Worm (Caenorhabditis elegans) whole organism, young adult: ENCODE data around the gene T22F3.11.

Experiments used
- B0019.2 ChIP-seq: fragments of 200-800 bp; sonication (Bioruptor generic); conservative IDR thresholded peaks from 2 replicates; pipeline ENCODE4 v1.3.6; 2022; ENCODE audit warnings: missing genetic modification reagents, missing genetic modification characterization, missing compliant biosample characterization
- B0035.1 ChIP-seq: sonication (generic microtip); optimal IDR thresholded peaks from 2 replicates; lab custom pipeline; 2016; ENCODE audit warnings: missing genetic modification characterization, mild to moderate bottlenecking, missing compliant biosample characterization, missing genotype, missing genetic modification reagents
- F10E7.11 ChIP-seq: sonication (generic microtip); optimal IDR thresholded peaks from 2 replicates; lab custom pipeline; 2017; ENCODE audit warnings: mild to moderate bottlenecking, missing genetic modification characterization, moderate library complexity, missing compliant biosample characterization
- F33H1.4 ChIP-seq: fragments of 200-800 bp; sonication (Bioruptor generic); IDR thresholded peaks from 2 replicates; pipeline ENCODE4 v1.3.6; 2022; ENCODE audit warnings: missing genetic modification reagents, missing genetic modification characterization, missing compliant biosample characterization
- F52B5.7 ChIP-seq: sonication (generic microtip); optimal IDR thresholded peaks from 2 replicates; lab custom pipeline; 2016; ENCODE audit warnings: mild to moderate bottlenecking, missing genetic modification characterization, missing compliant biosample characterization
- F57A8.1 ChIP-seq: fragments of 200-800 bp; sonication (Bioruptor generic); optimal IDR thresholded peaks from 2 replicates; lab custom pipeline; 2018; ENCODE audit warnings: mild to moderate bottlenecking, missing genetic modification characterization, moderate library complexity, missing compliant biosample characterization
- K12H6.12 ChIP-seq: fragments of 200-800 bp; sonication (Bioruptor generic); optimal IDR thresholded peaks from 2 replicates; lab custom pipeline; 2018; ENCODE audit warnings: mild to moderate bottlenecking, missing genetic modification characterization, missing compliant biosample characterization
- attf-3 ChIP-seq: fragments of 200-800 bp; sonication (Bioruptor generic); conservative IDR thresholded peaks from 2 replicates; pipeline ENCODE4 v1.3.6; 2022; ENCODE audit warnings: missing genetic modification reagents, missing genetic modification characterization, missing compliant biosample characterization
- attf-5 ChIP-seq: fragments of 200-800 bp; sonication (Bioruptor generic); optimal IDR thresholded peaks from 2 replicates; lab custom pipeline; 2018; ENCODE audit warnings: mild to moderate bottlenecking, missing genetic modification characterization, missing compliant biosample characterization
- attf-6 ChIP-seq: fragments of 200-800 bp; sonication (Bioruptor generic); IDR thresholded peaks from 2 replicates; pipeline ENCODE4 v1.3.6; 2022; ENCODE audit warnings: missing genetic modification reagents, missing genetic modification characterization, missing compliant biosample characterization
- bed-1 ChIP-seq: fragments of 200-800 bp; sonication (Bioruptor generic); IDR thresholded peaks from 2 replicates; pipeline ENCODE4 v1.3.6; 2022; ENCODE audit warnings: missing genetic modification reagents, missing genetic modification characterization, missing compliant biosample characterization
- ccch-3 ChIP-seq: fragments of 200-800 bp; sonication (Bioruptor generic); optimal IDR thresholded peaks from 2 replicates; lab custom pipeline; 2018; ENCODE audit warnings: mild to moderate bottlenecking, missing genetic modification characterization, missing compliant biosample characterization
- ceh-79 ChIP-seq: sonication (generic microtip); optimal IDR thresholded peaks from 2 replicates; lab custom pipeline; 2017; ENCODE audit warnings: mild to moderate bottlenecking, missing genetic modification characterization, missing compliant biosample characterization
- chd-7 ChIP-seq: sonication (generic microtip); optimal IDR thresholded peaks from 2 replicates; lab custom pipeline; 2016; ENCODE audit warnings: mild to moderate bottlenecking, missing genetic modification characterization, moderate library complexity, missing compliant biosample characterization
- die-1 ChIP-seq: sonication (generic microtip); optimal IDR thresholded peaks from 2 replicates; lab custom pipeline; 2016; ENCODE audit warnings: missing genotype, mild to moderate bottlenecking, missing genetic modification characterization, missing compliant biosample characterization
- dpl-1 ChIP-seq: fragments of 150-350 bp; optimal IDR thresholded peaks from 2 replicates; lab custom pipeline; 2014; ENCODE audit warnings: missing biosample characterization, missing genetic modification reagents, missing genetic modification characterization
- egl-18 ChIP-seq: fragments of 200-800 bp; sonication (Bioruptor generic); IDR thresholded peaks from 2 replicates; pipeline ENCODE4 v1.3.6; 2022; ENCODE audit warnings: missing genetic modification reagents, missing genetic modification characterization, missing compliant biosample characterization
- egrh-3 ChIP-seq: fragments of 200-800 bp; sonication (Bioruptor generic); IDR thresholded peaks from 2 replicates; pipeline ENCODE4 v1.3.6; 2022; ENCODE audit warnings: missing genetic modification reagents, missing genetic modification characterization, missing compliant biosample characterization
- fkh-3 ChIP-seq: sonication (generic microtip); optimal IDR thresholded peaks from 2 replicates; lab custom pipeline; 2016; ENCODE audit warnings: mild to moderate bottlenecking, missing genetic modification characterization, missing compliant biosample characterization
- hlh-12 ChIP-seq: sonication (generic microtip); optimal IDR thresholded peaks from 2 replicates; lab custom pipeline; 2016; ENCODE audit warnings: missing genetic modification characterization, missing compliant biosample characterization
- hmg-1.2 ChIP-seq: fragments of 200-800 bp; sonication (Bioruptor generic); IDR thresholded peaks from 2 replicates; pipeline ENCODE4 v1.3.6; 2022; ENCODE audit warnings: missing genetic modification reagents, missing genetic modification characterization, missing compliant biosample characterization
- hmg-20 ChIP-seq: fragments of 200-800 bp; sonication (Bioruptor generic); IDR thresholded peaks from 2 replicates; pipeline ENCODE4 v1.3.6; 2022; ENCODE audit warnings: missing genetic modification reagents, missing genetic modification characterization, missing compliant biosample characterization
- lag-1 ChIP-seq: fragments of 200-800 bp; sonication (Bioruptor generic); IDR thresholded peaks from 2 replicates; pipeline ENCODE4 v1.3.6; 2022; ENCODE audit warnings: missing genetic modification reagents, missing genetic modification characterization, missing compliant biosample characterization
- lin-54 ChIP-seq: fragments of 200-800 bp; sonication (Bioruptor generic); optimal IDR thresholded peaks from 2 replicates; lab custom pipeline; 2018; ENCODE audit warnings: mild to moderate bottlenecking, missing genetic modification characterization, missing compliant biosample characterization
- madf-3 ChIP-seq: fragments of 200-800 bp; sonication (Bioruptor generic); IDR thresholded peaks from 2 replicates; pipeline ENCODE4 v1.3.6; 2022; ENCODE audit warnings: missing genetic modification reagents, missing genetic modification characterization, missing compliant biosample characterization
- mes-4 ChIP-seq: sonication (generic microtip); optimal IDR thresholded peaks from 2 replicates; lab custom pipeline; 2016; ENCODE audit warnings: missing genotype, missing genetic modification characterization, missing compliant biosample characterization
- nfya-2 ChIP-seq: fragments of 200-800 bp; sonication (Bioruptor generic); IDR thresholded peaks from 2 replicates; pipeline ENCODE4 v1.3.6; 2022; ENCODE audit warnings: missing genetic modification reagents, missing genetic modification characterization, missing compliant biosample characterization
- nhr-90 ChIP-seq: sonication (generic microtip); optimal IDR thresholded peaks from 2 replicates; lab custom pipeline; 2016; ENCODE audit warnings: missing genotype, mild to moderate bottlenecking, missing genetic modification characterization, missing compliant biosample characterization
- pbrm-1 ChIP-seq: fragments of 200-800 bp; sonication (Bioruptor generic); IDR thresholded peaks from 2 replicates; pipeline ENCODE4 v1.3.6; 2022; ENCODE audit warnings: missing genetic modification reagents, missing genetic modification characterization, missing compliant biosample characterization
- rec-8 ChIP-seq, 2 experiments: sonication (generic microtip); optimal IDR thresholded peaks; 2 replicates each; lab custom pipeline; 2016; ENCODE audit warnings: mild to moderate bottlenecking in 2 of 2, missing genetic modification characterization in 2 of 2, missing genetic modification reagents in 2 of 2, missing genotype in 2 of 2, missing biosample characterization in 1 of 2, missing compliant biosample characterization in 1 of 2, moderate library complexity in 1 of 2
- sdz-38 ChIP-seq: sonication (generic microtip); optimal IDR thresholded peaks from 2 replicates; lab custom pipeline; 2016; ENCODE audit warnings: missing genotype, missing genetic modification characterization, missing compliant biosample characterization
- snpc-1.3 ChIP-seq: sonication (generic microtip); optimal IDR thresholded peaks from 2 replicates; lab custom pipeline; 2017; ENCODE audit warnings: missing genetic modification characterization, mild to moderate bottlenecking, missing compliant biosample characterization, antibody characterized with exemption, moderate library complexity, missing genotype, missing genetic modification reagents; ENCODE audit not compliant: insufficient read depth
- snpc-3.4 ChIP-seq: sonication (generic microtip); optimal IDR thresholded peaks from 2 replicates; lab custom pipeline; 2017; ENCODE audit warnings: missing genetic modification characterization, mild to moderate bottlenecking, missing compliant biosample characterization, antibody characterized with exemption, moderate library complexity, missing genotype, missing genetic modification reagents
- tlf-1 ChIP-seq: fragments of 200-800 bp; sonication (Bioruptor generic); optimal IDR thresholded peaks from 2 replicates; lab custom pipeline; 2018; ENCODE audit warnings: mild to moderate bottlenecking, missing genetic modification characterization, missing compliant biosample characterization
- unc-130 ChIP-seq: sonication (generic microtip); optimal IDR thresholded peaks from 2 replicates; lab custom pipeline; 2016; ENCODE audit warnings: missing genetic modification reagents, missing genetic modification characterization, missing compliant biosample characterization
- zfh-2 ChIP-seq: fragments of 200-800 bp; sonication (Bioruptor generic); conservative IDR thresholded peaks from 2 replicates; pipeline ENCODE4 v1.3.6; 2022; ENCODE audit warnings: missing genetic modification reagents, missing genetic modification characterization, missing compliant biosample characterization
- ztf-22 ChIP-seq: fragments of 200-800 bp; sonication (Bioruptor generic); optimal IDR thresholded peaks from 2 replicates; lab custom pipeline; 2018; ENCODE audit warnings: mild to moderate bottlenecking, missing genetic modification characterization, moderate library complexity, missing compliant biosample characterization
- ztf-25 ChIP-seq: fragments of 200-800 bp; sonication (Bioruptor generic); IDR thresholded peaks from 2 replicates; pipeline ENCODE4 v1.3.6; 2022; ENCODE audit warnings: missing genetic modification reagents, missing genetic modification characterization, missing compliant biosample characterization

Gene T22F3.11

ce11 chrV:3582086-3582485, 32.3 kb downstream of the T22F3.11 start (continued):
- TF ChIP-seq F33H1.4: 0 out of 2 replicates have a peak, but pooled peaks have one; percentile 13
- TF ChIP-seq F10E7.11 (tag; lab: Kevin White, UChicago): no peak
- TF ChIP-seq snpc-3.4 (tag; lab: Kevin White, UChicago): peak; percentile 62
- TF ChIP-seq tlf-1 (GFP tag; lab: Kevin White, UChicago): no peak
- 0 out of 2 replicates have a peak, but pooled peaks have one; percentile 13 for TF ChIP-seq attf-6 (GFP tag; lab: Robert Waterston, UW)
- TF ChIP-seq die-1 (tag; lab: Kevin White, UChicago): peak; percentile 54
- peak in 1 of 2 experiments; percentile 35 for TF ChIP-seq rec-8 (tag; optimal IDR thresholded peaks at IDR 0.05; lab: Kevin White, UChicago)
- no peak for TF ChIP-seq chd-7 (tag; lab: Kevin White, UChicago)
- TF ChIP-seq B0019.2: no peak
- TF ChIP-seq lin-54 (GFP tag; lab: Kevin White, UChicago): peak; percentile 36
- TF ChIP-seq hmg-20: no peak
- no peak for TF ChIP-seq ceh-79 (tag; lab: Kevin White, UChicago)
- TF ChIP-seq madf-3 (GFP tag; lab: Robert Waterston, UW): 0 out of 2 replicates have a peak, but pooled peaks have one; percentile 14
- TF ChIP-seq sdz-38: no peak
- TF ChIP-seq mes-4 (tag; lab: Kevin White, UChicago): no peak
- TF ChIP-seq fkh-3: no peak
- TF ChIP-seq zfh-2 (GFP tag; lab: Robert Waterston, UW): no peak
- TF ChIP-seq egl-18 (GFP tag; lab: Robert Waterston, UW): no peak
- TF ChIP-seq ccch-3: no peak
- no peak for TF ChIP-seq ztf-22
- no peak for TF ChIP-seq lag-1 (GFP tag; lab: Robert Waterston, UW)
- no peak for TF ChIP-seq K12H6.12 (tag; lab: Kevin White, UChicago)
- 0 out of 2 replicates have a peak, but pooled peaks have one; percentile 25 for TF ChIP-seq nfya-2 (GFP tag; lab: Robert Waterston, UW)
- TF ChIP-seq hmg-1.2 (GFP tag; lab: Robert Waterston, UW): peak; percentile 41; the same call in 1 of the 2 replicates
- TF ChIP-seq F57A8.1 (GFP tag; lab: Kevin White, UChicago): no peak
- no peak for TF ChIP-seq dpl-1
- TF ChIP-seq F52B5.7: no peak
- peak; percentile 7; the same call in 1 of the 2 replicates for TF ChIP-seq pbrm-1
- peak; percentile 31 for TF ChIP-seq snpc-1.3
- TF ChIP-seq nhr-90: no peak
- TF ChIP-seq B0035.1: no peak
- TF ChIP-seq unc-130 (GFP tag; lab: Kevin White, UChicago): no peak
- 0 out of 2 replicates have a peak, but pooled peaks have one; percentile 13 for TF ChIP-seq attf-3
- no peak for TF ChIP-seq bed-1 (GFP tag; lab: Robert Waterston, UW)

DNA sequence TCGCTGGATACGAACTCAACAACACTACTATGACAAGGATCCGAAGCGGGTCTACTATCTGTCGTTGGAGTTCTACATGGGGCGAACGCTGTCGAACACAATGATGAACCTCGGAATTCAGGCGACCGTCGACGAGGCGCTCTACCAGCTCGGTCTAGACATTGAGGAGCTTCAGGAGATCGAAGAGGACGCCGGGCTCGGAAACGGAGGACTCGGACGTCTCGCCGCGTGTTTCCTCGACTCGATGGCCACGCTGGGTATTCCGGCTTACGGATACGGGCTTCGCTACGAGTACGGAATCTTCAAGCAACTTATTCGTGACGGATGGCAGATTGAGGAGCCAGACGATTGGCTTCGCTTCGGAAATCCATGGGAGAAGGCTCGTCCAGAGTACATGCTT, 32.7 kb downstream of the T22F3.11 start:
- TF ChIP-seq ztf-25 (GFP tag; lab: Robert Waterston, UW) (no peak), lag-1 (GFP tag; lab: Robert Waterston, UW) (0 out of 2 replicates have a peak, but pooled peaks have one; percentile 5), zfh-2 (GFP tag; lab: Robert Waterston, UW) (peak; percentile 65), egrh-3 (GFP tag; lab: Robert Waterston, UW) (peak; percentile 6; the same call in 1 of the 2 replicates)

- TF ChIP-seq hlh-12 (tag; lab: Kevin White, UChicago): no peak
- TF ChIP-seq attf-5: peak; percentile 2
- TF ChIP-seq hmg-1.2 (GFP tag; lab: Robert Waterston, UW): no peak
Measured at ce11 chrV:3581034-3581433, 33.3 kb downstream of the T22F3.11 start.
